Worm (Caenorhabditis elegans): Measurements from ENCODE around the gene F22F7.7.
"Not testable (repeated sequence)": the region's sequence is repeated elsewhere in the genome, so short reads cannot be mapped to it uniquely, and the experiment has no call there.

DNA sequence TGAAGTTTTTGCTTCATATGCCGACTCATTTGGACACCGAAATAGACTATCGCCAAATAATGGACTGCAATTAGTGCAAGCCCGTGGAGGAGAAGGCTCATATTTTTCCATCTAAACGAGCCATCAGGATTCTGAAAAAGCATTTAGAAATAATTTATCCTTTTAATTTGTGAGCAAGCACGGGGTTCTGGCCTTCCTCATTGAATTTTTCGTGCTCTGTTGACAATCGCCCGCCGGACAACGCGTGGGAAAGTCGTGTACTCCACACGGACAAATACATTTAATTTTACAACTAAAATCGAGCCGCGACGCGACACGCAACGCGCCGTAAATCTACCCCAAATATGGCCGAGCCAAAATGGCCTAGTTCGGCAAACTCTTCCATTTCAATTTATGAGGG is 4.6 kb upstream of the F22F7.7 start, which contains the start of gene F22F7.12:
- not testable (repeated sequence) for TF ChIP-seq unc-86 (tag; optimal IDR thresholded peaks at IDR 0.05); snpc-4 (tag; optimal IDR thresholded peaks at IDR 0.05); fkh-4 (tag; optimal IDR thresholded peaks at IDR 0.05; ENCODE audit: borderline replicate concordance); unc-62 (GFP tag; optimal IDR thresholded peaks at IDR 0.05); hlh-17 (GFP tag; optimal IDR thresholded peaks at IDR 0.05; ENCODE audit: borderline replicate concordance); zip-4 (GFP tag; optimal IDR thresholded peaks at IDR 0.05); alr-1 (tag; optimal IDR thresholded peaks at IDR 0.05; ENCODE audit: borderline replicate concordance); ceh-82 (tag; optimal IDR thresholded peaks at IDR 0.05); snu-23 (GFP tag; optimal IDR thresholded peaks at IDR 0.05); nhr-90 (tag; optimal IDR thresholded peaks at IDR 0.05; ENCODE audit: poor library complexity); jun-1 (tag; optimal IDR thresholded peaks at IDR 0.05); lin-35 (GFP tag; optimal IDR thresholded peaks at IDR 0.05); ztf-11 (tag; optimal IDR thresholded peaks at IDR 0.05); fkh-10 (GFP tag; optimal IDR thresholded peaks at IDR 0.05)

All from whole organism, L1 larva.